Worm (Caenorhabditis elegans) whole organism, midembryonic: ENCODE measurements around the gene T25B9.9.

Experiments used
- T22C8.4 ChIP-seq: fragments of 200-800 bp; sonication (Bioruptor generic); IDR thresholded peaks from 2 replicates; pipeline ENCODE4 v1.3.6; 2022; ENCODE audit warnings: missing genetic modification characterization, missing compliant biosample characterization
- cog-1 ChIP-seq: sonication (generic microtip); optimal IDR thresholded peaks from 2 replicates; lab custom pipeline; 2016; ENCODE audit warnings: missing genetic modification characterization, missing compliant biosample characterization
- flt-1 ChIP-seq: fragments of 200-800 bp; sonication (Bioruptor generic); IDR thresholded peaks from 2 replicates; pipeline ENCODE4 v1.3.6; 2022; ENCODE audit warnings: missing genetic modification characterization, missing compliant biosample characterization
- med-1 ChIP-seq: sonication (generic microtip); optimal IDR thresholded peaks from 2 replicates; lab custom pipeline; 2017; ENCODE audit warnings: missing genetic modification characterization, mild to moderate bottlenecking, missing compliant biosample characterization, antibody characterized with exemption, missing genetic modification reagents; ENCODE audit not compliant: insufficient read depth
- ref-1 ChIP-seq: fragments of 200-800 bp; sonication (Bioruptor generic); conservative IDR thresholded peaks from 2 replicates; pipeline ENCODE4 v1.3.6; 2022; ENCODE audit warnings: missing genetic modification reagents, missing genetic modification characterization, missing compliant biosample characterization
- tab-1 ChIP-seq: fragments of 200-800 bp; sonication (Bioruptor generic); IDR thresholded peaks from 2 replicates; pipeline ENCODE4 v1.3.6; 2022; ENCODE audit warnings: missing genetic modification characterization, missing compliant biosample characterization
- ztf-23 ChIP-seq: fragments of 200-800 bp; sonication (Bioruptor generic); IDR thresholded peaks from 2 replicates; pipeline ENCODE4 v1.3.6; 2022; ENCODE audit warnings: missing genetic modification reagents, missing genetic modification characterization, missing compliant biosample characterization
- ztf-29 ChIP-seq: fragments of 200-800 bp; sonication (Bioruptor generic); IDR thresholded peaks from 2 replicates; pipeline ENCODE4 v1.3.6; 2022; ENCODE audit warnings: missing genetic modification reagents, missing genetic modification characterization, missing compliant biosample characterization

DNA sequence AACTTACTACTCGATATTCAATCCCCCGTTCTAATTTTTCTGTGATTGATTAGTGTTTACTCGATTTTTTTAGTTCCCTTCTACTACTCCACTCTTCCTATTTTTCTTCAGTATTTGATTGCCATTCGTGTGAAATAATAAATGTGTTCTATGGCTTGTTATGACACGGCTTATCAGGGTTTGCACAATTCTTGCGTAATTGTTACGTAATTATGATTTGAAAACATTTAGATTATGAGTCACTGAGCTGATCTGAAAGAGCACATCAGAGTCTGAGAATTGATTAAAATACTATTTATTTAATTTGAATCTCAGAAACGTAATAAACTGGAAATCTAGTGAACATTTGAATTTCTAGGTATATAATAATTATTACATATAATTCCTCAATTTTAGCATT, 8.1 kb downstream of the T25B9.9 start:
- no peak for TF ChIP-seq ztf-29 (GFP tag; lab: Robert Waterston, UW)
- no peak for TF ChIP-seq flt-1
- no peak for TF ChIP-seq cog-1 (tag; lab: Kevin White, UChicago)
- TF ChIP-seq tab-1: no peak
- TF ChIP-seq T22C8.4 (GFP tag; lab: Robert Waterston, UW): no peak
- no peak for TF ChIP-seq ref-1 (GFP tag; lab: Robert Waterston, UW)
- no peak for TF ChIP-seq med-1 (GFP tag; lab: Kevin White, UChicago)
- no peak for TF ChIP-seq ztf-23 (GFP tag; lab: Robert Waterston, UW)
